Worm (Caenorhabditis elegans): Measurements from ENCODE around the gene nhr-178.

The nhr-178 gene

ce11 chrV:1578572-1579230, 29.1 kb downstream of the nhr-178 start:
- no peak for TF ChIP-seq nhr-42 (GFP tag; IDR thresholded peaks at IDR 0.05)
- TF ChIP-seq fos-1 (tag; optimal IDR thresholded peaks at IDR 0.05): no peak
- TF ChIP-seq madf-5 (GFP tag; IDR thresholded peaks at IDR 0.05): 0 out of 4 replicates have a peak, but pooled peaks of 1 of the 2 experiments have one; percentile 12
- no peak for TF ChIP-seq mdt-29 (GFP tag; IDR thresholded peaks at IDR 0.05)

- no peak for TF ChIP-seq snpc-4 (tag; optimal IDR thresholded peaks at IDR 0.05)
- no peak for TF ChIP-seq tag-97 (GFP tag; IDR thresholded peaks at IDR 0.05)
- TF ChIP-seq spr-3 (GFP tag; optimal IDR thresholded peaks at IDR 0.05): no peak
- no peak for TF ChIP-seq madf-9 (GFP tag; conservative IDR thresholded peaks at IDR 0.05)
- no peak for TF ChIP-seq Y75B8A.6 (GFP tag; IDR thresholded peaks at IDR 0.05)
- TF ChIP-seq nhr-10 (tag; optimal IDR thresholded peaks at IDR 0.05): no peak
- TF ChIP-seq unc-62 (GFP tag; optimal IDR thresholded peaks at IDR 0.05 in 1 of 2): peak in 1 of 2 experiments; percentile 36
- no peak for TF ChIP-seq unc-62 (tag; optimal IDR thresholded peaks at IDR 0.05)
- TF ChIP-seq set-16 (GFP tag; IDR thresholded peaks at IDR 0.05): peak; percentile 27; the same call in 1 of the 2 replicates
- no peak for TF ChIP-seq ceh-44 (GFP tag; IDR thresholded peaks at IDR 0.05)
- no peak for TF ChIP-seq lin-15B (tag; optimal IDR thresholded peaks at IDR 0.05)
- TF ChIP-seq aha-1 (tag): peak; percentile 94
- TF ChIP-seq egl-27 (tag; optimal IDR thresholded peaks at IDR 0.05): no peak
- TF ChIP-seq zfp-3 (GFP tag; conservative IDR thresholded peaks at IDR 0.05): no peak
- no peak for TF ChIP-seq daf-8 (GFP tag; IDR thresholded peaks at IDR 0.05)
- TF ChIP-seq nhr-48 (tag; optimal IDR thresholded peaks at IDR 0.05): no peak
These were observed 30.6 kb downstream of the nhr-178 start for ce11 chrV:1577092-1577709.

ce11 chrV:1575493-1576084, 32.2 kb downstream of the nhr-178 start:
- no peak for TF ChIP-seq nhr-237 (tag; optimal IDR thresholded peaks at IDR 0.05)
- no peak for TF ChIP-seq lin-39 (tag; optimal IDR thresholded peaks at IDR 0.05)
- TF ChIP-seq dpl-1 (GFP tag; optimal IDR thresholded peaks at IDR 0.05): no peak
- no peak for TF ChIP-seq lin-29 (GFP tag; IDR thresholded peaks at IDR 0.05)
- TF ChIP-seq unc-62 (GFP tag; optimal IDR thresholded peaks at IDR 0.05 in 1 of 2): peak in 1 of 2 experiments; percentile 91
- no peak for TF ChIP-seq unc-62 (tag; optimal IDR thresholded peaks at IDR 0.05)
- TF ChIP-seq Y5F2A.4 (GFP tag; optimal IDR thresholded peaks at IDR 0.05): no peak
- TF ChIP-seq F37D6.2 (tag; optimal IDR thresholded peaks at IDR 0.05): no peak

ce11 chrV:1574599-1574998, 33.2 kb downstream of the nhr-178 start:
- TF ChIP-seq nhr-76 (tag; optimal IDR thresholded peaks at IDR 0.05): no peak
- TF ChIP-seq mdt-29 (GFP tag; IDR thresholded peaks at IDR 0.05): no peak
- TF ChIP-seq aha-1 (tag): peak; percentile 79
- TF ChIP-seq saeg-2 (GFP tag; IDR thresholded peaks at IDR 0.05): no peak
- no peak for TF ChIP-seq gei-8 (GFP tag; optimal IDR thresholded peaks at IDR 0.05)
- TF ChIP-seq unc-62 (GFP tag; optimal IDR thresholded peaks at IDR 0.05 in 1 of 2): peak in 1 of 2 experiments; percentile 41
- no peak for TF ChIP-seq unc-62 (tag; optimal IDR thresholded peaks at IDR 0.05)

DNA sequence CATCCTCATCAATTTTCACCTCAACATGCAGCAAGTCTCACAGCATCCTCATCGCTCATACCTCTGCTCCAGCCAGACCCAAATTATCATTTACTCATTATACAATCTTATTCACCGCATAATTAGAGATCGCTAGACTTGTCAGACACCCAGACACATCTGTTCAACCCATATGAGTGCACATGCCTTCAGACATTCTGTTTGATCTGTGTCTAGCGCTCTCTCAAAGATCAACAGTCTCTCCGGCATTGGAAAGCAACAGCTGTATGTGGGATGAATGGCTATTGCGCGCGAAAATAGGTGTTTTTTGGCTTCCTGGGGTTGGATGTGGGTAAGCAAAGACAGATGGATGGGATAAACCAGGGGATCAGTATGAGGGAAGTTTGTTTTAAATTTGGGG, 35.2 kb downstream of the nhr-178 start:
- TF ChIP-seq dmd-9 (GFP tag; IDR thresholded peaks at IDR 0.05): 0 out of 2 replicates have a peak, but pooled peaks have one; percentile 26
- TF ChIP-seq ceh-20 (GFP tag; IDR thresholded peaks at IDR 0.05): no peak

Data from whole organism, L4 larva.